Fruit fly (Drosophila melanogaster) whole organism, embryonic: ENCODE measurements around the gene CG44869.

Experiments
- CG17612 ChIP-seq: fragments of 200-800 bp; sonication (Bioruptor generic); IDR thresholded peaks from 2 replicates; pipeline ENCODE4 v1.3.6; 2022; ENCODE audit warnings: missing biosample characterization, missing genetic modification characterization
- CG3726 ChIP-seq: fragments of 200-800 bp; sonication (Bioruptor generic); IDR thresholded peaks from 3 replicates; pipeline ENCODE4, ENCODE4 v1.3.6; 2022; ENCODE audit warnings: missing biosample characterization, missing genetic modification characterization
- CG4617 ChIP-seq: fragments of 200-800 bp; sonication (Bioruptor generic); optimal IDR thresholded peaks from 3 replicates; lab custom pipeline; 2016; ENCODE audit warnings: missing biosample characterization, missing genetic modification characterization, borderline replicate concordance
- CG6272 ChIP-seq: fragments of 200-800 bp; sonication (Bioruptor generic); IDR thresholded peaks from 2 replicates; pipeline ENCODE4 v1.3.6; 2022; ENCODE audit warnings: missing biosample characterization, missing genetic modification characterization
- CG7357 ChIP-seq: fragments of 200-800 bp; sonication (Bioruptor generic); IDR thresholded peaks from 3 replicates; pipeline ENCODE4 v1.3.6; 2022; ENCODE audit warnings: missing biosample characterization, missing genetic modification characterization
- CG8478 ChIP-seq: fragments of >200 bp; optimal IDR thresholded peaks from 2 replicates; lab custom pipeline; 2018
- CTCF ChIP-seq: fragments of 200-800 bp; sonication (Bioruptor generic); optimal IDR thresholded peaks from 2 replicates; lab custom pipeline; 2017; ENCODE audit warnings: missing biosample characterization, mild to moderate bottlenecking, missing genetic modification characterization, moderate library complexity
- D ChIP-seq, 2 experiments: fragments of 200-800 bp in 1 of 2; fragments of >200 bp in 1 of 2; sonication (Bioruptor generic) in 1 of 2; optimal IDR thresholded peaks; 2 replicates in 1 of 2; 3 replicates in 1 of 2; lab custom pipeline; 2017; ENCODE audit warnings: mild to moderate bottlenecking in 1 of 2, missing biosample characterization in 1 of 2, missing genetic modification characterization in 1 of 2, missing genetic modification reagents in 1 of 2
- gsb-n ChIP-seq: fragments of 200-800 bp; sonication (Bioruptor generic); optimal IDR thresholded peaks from 3 replicates; lab custom pipeline; 2018; ENCODE audit warnings: missing biosample characterization, mild to moderate bottlenecking, missing genetic modification characterization
- h ChIP-seq: fragments of >200 bp; optimal IDR thresholded peaks from 2 replicates; lab custom pipeline; 2017
- wek ChIP-seq: fragments of 200-800 bp; sonication (Bioruptor generic); optimal IDR thresholded peaks from 3 replicates; lab custom pipeline; 2018; ENCODE audit warnings: missing biosample characterization, mild to moderate bottlenecking, missing genetic modification characterization, moderate library complexity

DNA sequence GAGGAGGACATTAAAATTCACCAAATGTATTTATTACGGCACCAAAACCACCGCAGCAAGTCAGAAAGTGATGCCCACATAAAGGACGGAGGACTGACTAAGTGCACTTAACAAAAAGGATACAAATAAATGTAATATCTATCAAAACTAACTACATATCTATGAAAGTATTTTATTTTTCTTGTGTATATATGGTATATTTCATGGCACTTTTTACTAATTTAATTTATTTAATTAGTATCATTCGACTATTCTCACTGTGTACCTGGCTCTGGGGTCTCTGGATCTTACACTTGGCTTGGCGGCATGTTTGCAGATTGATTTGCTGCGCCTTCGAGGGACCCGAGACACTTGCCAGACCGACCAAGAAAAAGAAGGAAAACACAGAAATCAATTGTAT lies 4.1 kb downstream of the CG44869 start:
- TF ChIP-seq h (lab: Kevin White, UChicago) (no peak), CG3726 (GFP tag; lab: Robert Waterston, UW) (no peak), CG7357 (GFP tag; lab: Robert Waterston, UW) (no peak), wek (GFP tag; lab: Kevin White, UChicago) (no peak), D (optimal IDR thresholded peaks at IDR 0.05; lab: Kevin White, UChicago) (no peak), D (GFP tag; optimal IDR thresholded peaks at IDR 0.05; lab: Kevin White, UChicago) (no peak), CG8478 (no peak), CTCF (GFP tag; lab: Kevin White, UChicago) (no peak), CG4617 (GFP tag; lab: Kevin White, UChicago) (no peak), gsb-n (tag; lab: Kevin White, UChicago) (no peak), CG17612 (GFP tag; lab: Robert Waterston, UW) (no peak), CG6272 (no peak)
